Worm (Caenorhabditis elegans) whole organism, midembryonic: Measurements from ENCODE around the gene srw-121.
"Not testable (repeated sequence)": the region's sequence is repeated elsewhere in the genome, so short reads cannot be mapped to it uniquely, and the experiment has no call there.

ENCODE experiments used
- cog-1 ChIP-seq: sonication (generic microtip); optimal IDR thresholded peaks from 2 replicates; lab custom pipeline; 2016; ENCODE audit warnings: missing genetic modification characterization, missing compliant biosample characterization
- flt-1 ChIP-seq: fragments of 200-800 bp; sonication (Bioruptor generic); IDR thresholded peaks from 2 replicates; pipeline ENCODE4 v1.3.6; 2022; ENCODE audit warnings: missing genetic modification characterization, missing compliant biosample characterization
- klf-2 ChIP-seq: fragments of 200-800 bp; sonication (Bioruptor generic); conservative IDR thresholded peaks from 2 replicates; pipeline ENCODE4 v1.3.6; 2022; ENCODE audit warnings: missing genetic modification reagents, missing genetic modification characterization, missing compliant biosample characterization
- med-1 ChIP-seq: sonication (generic microtip); optimal IDR thresholded peaks from 2 replicates; lab custom pipeline; 2017; ENCODE audit warnings: missing genetic modification characterization, mild to moderate bottlenecking, missing compliant biosample characterization, antibody characterized with exemption, missing genetic modification reagents; ENCODE audit not compliant: insufficient read depth
- ref-1 ChIP-seq: fragments of 200-800 bp; sonication (Bioruptor generic); conservative IDR thresholded peaks from 2 replicates; pipeline ENCODE4 v1.3.6; 2022; ENCODE audit warnings: missing genetic modification reagents, missing genetic modification characterization, missing compliant biosample characterization
- tab-1 ChIP-seq: fragments of 200-800 bp; sonication (Bioruptor generic); IDR thresholded peaks from 2 replicates; pipeline ENCODE4 v1.3.6; 2022; ENCODE audit warnings: missing genetic modification characterization, missing compliant biosample characterization
- ztf-23 ChIP-seq: fragments of 200-800 bp; sonication (Bioruptor generic); IDR thresholded peaks from 2 replicates; pipeline ENCODE4 v1.3.6; 2022; ENCODE audit warnings: missing genetic modification reagents, missing genetic modification characterization, missing compliant biosample characterization
- ztf-29 ChIP-seq: fragments of 200-800 bp; sonication (Bioruptor generic); IDR thresholded peaks from 2 replicates; pipeline ENCODE4 v1.3.6; 2022; ENCODE audit warnings: missing genetic modification reagents, missing genetic modification characterization, missing compliant biosample characterization

- TF ChIP-seq flt-1; klf-2 (GFP tag; lab: Robert Waterston, UW); ztf-29; med-1 (GFP tag; lab: Kevin White, UChicago); tab-1; ztf-23 (GFP tag; lab: Robert Waterston, UW); cog-1 (tag; lab: Kevin White, UChicago); ref-1 (GFP tag; lab: Robert Waterston, UW): not testable (repeated sequence)
Measured at ce11 chrV:2952102-2952501, 39.3 kb downstream of the srw-121 start, which contains the start of gene srw-122.
